Fruit fly (Drosophila melanogaster) whole organism, embryonic: Measurements from ENCODE around the gene CG7342.

ENCODE experiments used
- Atf-2 ChIP-seq: fragments of 200-800 bp; sonication (Bioruptor generic); optimal IDR thresholded peaks from 2 replicates; lab custom pipeline; 2016; ENCODE audit warnings: missing biosample characterization, missing genetic modification characterization
- BtbVII ChIP-seq: fragments of 200-800 bp; sonication (Bioruptor generic); optimal IDR thresholded peaks from 3 replicates; lab custom pipeline; 2017; ENCODE audit warnings: missing biosample characterization, mild to moderate bottlenecking, missing genetic modification characterization
- CG10209 ChIP-seq: fragments of 200-800 bp; sonication (Bioruptor generic); optimal IDR thresholded peaks from 3 replicates; lab custom pipeline; 2017; ENCODE audit warnings: missing biosample characterization, mild to moderate bottlenecking, missing genetic modification characterization, missing genetic modification reagents
- CG10366 ChIP-seq: fragments of 200-800 bp; sonication (Bioruptor generic); IDR thresholded peaks from 2 replicates; pipeline ENCODE4 v1.3.6; 2022; ENCODE audit warnings: missing biosample characterization, missing genetic modification characterization
- CG10462 ChIP-seq: fragments of 200-800 bp; sonication (Bioruptor generic); optimal IDR thresholded peaks from 2 replicates; lab custom pipeline; 2016; ENCODE audit warnings: missing biosample characterization, missing genetic modification characterization
- CG10979 ChIP-seq: fragments of 200-800 bp; sonication (Bioruptor generic); optimal IDR thresholded peaks from 2 replicates; lab custom pipeline; 2018; ENCODE audit warnings: missing biosample characterization, mild to moderate bottlenecking, missing genetic modification characterization, moderate library complexity
- CG12299 ChIP-seq: fragments of 200-800 bp; sonication (Bioruptor generic); optimal IDR thresholded peaks from 2 replicates; lab custom pipeline; 2018; ENCODE audit warnings: missing biosample characterization, mild to moderate bottlenecking, missing genetic modification characterization
- CG12659 ChIP-seq: fragments of 200-800 bp; sonication (Bioruptor generic); optimal IDR thresholded peaks from 3 replicates; lab custom pipeline; 2017; ENCODE audit warnings: mild to moderate bottlenecking, missing biosample characterization, missing genetic modification reagents, missing genetic modification characterization
- CG14014 ChIP-seq: fragments of 200-800 bp; sonication (Bioruptor generic); IDR thresholded peaks from 2 replicates; pipeline ENCODE4 v1.3.6; 2022; ENCODE audit warnings: missing biosample characterization, missing genetic modification characterization
- CG14441 ChIP-seq: fragments of 200-800 bp; sonication (Bioruptor generic); IDR thresholded peaks from 2 replicates; pipeline ENCODE4 v1.3.6; 2022; ENCODE audit warnings: missing biosample characterization, missing genetic modification characterization
- CG17359 ChIP-seq: fragments of 200-800 bp; sonication (Bioruptor generic); optimal IDR thresholded peaks from 3 replicates; lab custom pipeline; 2018; ENCODE audit warnings: missing biosample characterization, mild to moderate bottlenecking, missing genetic modification characterization, moderate library complexity
- CG17568 ChIP-seq: fragments of 200-800 bp; sonication (Bioruptor generic); optimal IDR thresholded peaks from 2 replicates; lab custom pipeline; 2018; ENCODE audit warnings: missing biosample characterization, mild to moderate bottlenecking, missing genetic modification characterization, moderate library complexity
- CG18619 ChIP-seq: fragments of 200-800 bp; sonication (Bioruptor generic); optimal IDR thresholded peaks from 3 replicates; lab custom pipeline; 2017; ENCODE audit warnings: missing biosample characterization, mild to moderate bottlenecking, missing genetic modification characterization
- CG31388 ChIP-seq: fragments of 200-800 bp; sonication (Bioruptor generic); optimal IDR thresholded peaks from 2 replicates; lab custom pipeline; 2016; ENCODE audit warnings: missing biosample characterization, missing genetic modification characterization
- CG32767 ChIP-seq: fragments of 200-800 bp; sonication (Bioruptor generic); IDR thresholded peaks from 2 replicates; pipeline ENCODE4 v1.3.6; 2022; ENCODE audit warnings: missing biosample characterization, missing genetic modification characterization
- CG43689 ChIP-seq: fragments of 200-800 bp; sonication (Bioruptor generic); IDR thresholded peaks from 2 replicates; pipeline ENCODE4 v1.3.6; 2022; ENCODE audit warnings: missing biosample characterization, missing genetic modification characterization
- CG4617 ChIP-seq: fragments of 200-800 bp; sonication (Bioruptor generic); optimal IDR thresholded peaks from 3 replicates; lab custom pipeline; 2016; ENCODE audit warnings: missing biosample characterization, missing genetic modification characterization, borderline replicate concordance
- CG5953 ChIP-seq: fragments of 200-800 bp; sonication (Bioruptor generic); IDR thresholded peaks from 2 replicates; pipeline ENCODE4 v1.3.6; 2022; ENCODE audit warnings: missing biosample characterization, missing genetic modification characterization
- CG8924 ChIP-seq: fragments of 200-800 bp; optimal IDR thresholded peaks from 3 replicates; lab custom pipeline; 2019; ENCODE audit warnings: missing biosample characterization, mild to moderate bottlenecking, missing genetic modification characterization, moderate library complexity
- HLH4C ChIP-seq: fragments of 200-800 bp; sonication (Bioruptor generic); IDR thresholded peaks from 3 replicates; pipeline ENCODE4 v1.3.6; 2022; ENCODE audit warnings: missing biosample characterization, missing genetic modification characterization; ENCODE audit not compliant: partially characterized antibody
- Hr51 ChIP-seq, 2 experiments: fragments of 200-800 bp; sonication (Bioruptor generic); optimal IDR thresholded peaks; 2 replicates in 1 of 2; 3 replicates in 1 of 2; lab custom pipeline; 2016 to 2018; ENCODE audit warnings: missing biosample characterization in 2 of 2, missing genetic modification characterization in 2 of 2, mild to moderate bottlenecking in 1 of 2, moderate library complexity in 1 of 2
- Lim3 ChIP-seq: fragments of 200-800 bp; sonication (Bioruptor generic); IDR thresholded peaks from 2 replicates; pipeline ENCODE4 v1.3.6; 2022; ENCODE audit warnings: missing biosample characterization, missing genetic modification characterization
- Lpt ChIP-seq: fragments of >200 bp; optimal IDR thresholded peaks from 2 replicates; lab custom pipeline; 2018; ENCODE audit warnings: missing biosample characterization, missing genetic modification characterization
- NfI ChIP-seq: fragments of 200-800 bp; sonication (Bioruptor generic); optimal IDR thresholded peaks from 3 replicates; lab custom pipeline; 2018; ENCODE audit warnings: missing biosample characterization, mild to moderate bottlenecking, missing genetic modification characterization, moderate library complexity
- Sox102F ChIP-seq: fragments of 200-800 bp; sonication (Bioruptor generic); optimal IDR thresholded peaks from 2 replicates; lab custom pipeline; 2018; ENCODE audit warnings: missing biosample characterization, mild to moderate bottlenecking, missing genetic modification characterization, moderate library complexity
- abd-A ChIP-seq: fragments of 200-800 bp; sonication (Bioruptor generic); optimal IDR thresholded peaks from 3 replicates; lab custom pipeline; 2019; ENCODE audit warnings: missing biosample characterization, mild to moderate bottlenecking, missing genetic modification characterization, moderate library complexity
- bcd ChIP-seq: fragments of 200-800 bp; sonication (Bioruptor generic); optimal IDR thresholded peaks from 2 replicates; lab custom pipeline; 2017; ENCODE audit warnings: missing biosample characterization, mild to moderate bottlenecking, missing genetic modification characterization
- caup ChIP-seq: fragments of 200-800 bp; sonication (Bioruptor generic); optimal IDR thresholded peaks from 3 replicates; lab custom pipeline; 2017; ENCODE audit warnings: missing biosample characterization, mild to moderate bottlenecking, missing genetic modification characterization, moderate library complexity; ENCODE audit not compliant: severe bottlenecking
- crc ChIP-seq: fragments of 200-800 bp; sonication (Bioruptor generic); optimal IDR thresholded peaks from 2 replicates; lab custom pipeline; 2016; ENCODE audit warnings: missing biosample characterization, missing genetic modification characterization
- croc ChIP-seq: fragments of 200-800 bp; sonication (Bioruptor generic); conservative IDR thresholded peaks from 3 replicates; pipeline ENCODE4 v1.3.6; 2022; ENCODE audit warnings: missing biosample characterization, missing genetic modification characterization
- cwo ChIP-seq: fragments of 200-800 bp; sonication (Bioruptor generic); optimal IDR thresholded peaks from 3 replicates; lab custom pipeline; 2017; ENCODE audit warnings: missing biosample characterization, missing genetic modification characterization, mild to moderate bottlenecking, moderate library complexity, missing genetic modification reagents
- gce ChIP-seq: fragments of 200-800 bp; sonication (Bioruptor generic); IDR thresholded peaks from 3 replicates; pipeline ENCODE4 v1.3.6; 2022; ENCODE audit warnings: missing biosample characterization, missing genetic modification characterization
- hbn ChIP-seq: fragments of 200-800 bp; sonication (Bioruptor generic); IDR thresholded peaks from 2 replicates; pipeline ENCODE4 v1.3.6; 2022; ENCODE audit warnings: missing biosample characterization, missing genetic modification characterization; ENCODE audit not compliant: partially characterized antibody
- kay ChIP-seq: fragments of 200-800 bp; sonication (Bioruptor generic); optimal IDR thresholded peaks from 2 replicates; lab custom pipeline; 2016; ENCODE audit warnings: missing biosample characterization, missing genetic modification characterization
- ken ChIP-seq: fragments of 200-800 bp; sonication (Bioruptor generic); IDR thresholded peaks from 3 replicates; pipeline ENCODE4 v1.3.6; 2022; ENCODE audit warnings: missing biosample characterization, missing genetic modification characterization
- knrl ChIP-seq: fragments of 200-800 bp; sonication (Bioruptor generic); IDR thresholded peaks from 3 replicates; pipeline ENCODE4 v1.3.6; 2022; ENCODE audit warnings: missing biosample characterization, missing genetic modification characterization; ENCODE audit not compliant: partially characterized antibody
- lab ChIP-seq: fragments of 200-800 bp; sonication (Bioruptor generic); optimal IDR thresholded peaks from 3 replicates; lab custom pipeline; 2017; ENCODE audit warnings: missing biosample characterization, missing genetic modification characterization, mild to moderate bottlenecking, moderate library complexity, missing genetic modification reagents
- lov ChIP-seq, 2 experiments: fragments of 200-800 bp in 1 of 2; fragments of >200 bp in 1 of 2; sonication (Bioruptor generic) in 1 of 2; IDR thresholded peaks in 1 of 2; optimal IDR thresholded peaks in 1 of 2; 2 replicates in 1 of 2; 3 replicates in 1 of 2; pipeline versions ENCODE4 v1.3.6 to Lab custom; 2017 to 2022; ENCODE audit warnings: missing biosample characterization in 1 of 2, missing genetic modification characterization in 1 of 2
- nau ChIP-seq: fragments of 200-800 bp; sonication (Bioruptor generic); optimal IDR thresholded peaks from 3 replicates; lab custom pipeline; 2017; ENCODE audit warnings: missing biosample characterization, mild to moderate bottlenecking, missing genetic modification characterization, missing genetic modification reagents
- otp ChIP-seq: fragments of 200-800 bp; sonication (Bioruptor generic); IDR thresholded peaks from 3 replicates; pipeline ENCODE4, ENCODE4 v1.3.6; 2022; ENCODE audit warnings: missing biosample characterization, missing genetic modification characterization
- prd ChIP-seq, 3 experiments: fragments of >200 bp in 2 of 3; fragments of 200-800 bp in 1 of 3; sonication (Bioruptor generic) in 1 of 3; optimal IDR thresholded peaks in 2 of 3; IDR thresholded peaks in 1 of 3; 2 replicates in 2 of 3; 3 replicates in 1 of 3; pipeline versions ENCODE4 v1.3.6 to Lab custom; 2017 to 2022; ENCODE audit warnings: missing biosample characterization in 1 of 3, missing genetic modification characterization in 1 of 3
- repo ChIP-seq: fragments of 200-800 bp; sonication (Bioruptor generic); optimal IDR thresholded peaks from 2 replicates; lab custom pipeline; 2016; ENCODE audit warnings: missing biosample characterization, missing genetic modification characterization
- run ChIP-seq: fragments of 200-800 bp; sonication (Bioruptor generic); optimal IDR thresholded peaks from 3 replicates; lab custom pipeline; 2018; ENCODE audit warnings: missing biosample characterization, mild to moderate bottlenecking, missing genetic modification characterization
- sug ChIP-seq: fragments of 200-800 bp; optimal IDR thresholded peaks from 2 replicates; lab custom pipeline; 2019; ENCODE audit warnings: missing biosample characterization, mild to moderate bottlenecking, missing genetic modification characterization, moderate library complexity
- trh ChIP-seq: fragments of 200-800 bp; sonication (Bioruptor generic); optimal IDR thresholded peaks from 2 replicates; lab custom pipeline; 2016; ENCODE audit warnings: missing biosample characterization, missing genetic modification characterization
- tup ChIP-seq: fragments of 200-800 bp; sonication (Bioruptor generic); optimal IDR thresholded peaks from 2 replicates; lab custom pipeline; 2016; ENCODE audit warnings: missing biosample characterization, mild to moderate bottlenecking, missing genetic modification characterization, moderate library complexity
- unpg ChIP-seq: fragments of 200-800 bp; sonication (Bioruptor generic); optimal IDR thresholded peaks from 3 replicates; lab custom pipeline; 2018; ENCODE audit warnings: missing biosample characterization, mild to moderate bottlenecking, missing genetic modification characterization, moderate library complexity
- z ChIP-seq: fragments of 200-800 bp; sonication (Bioruptor generic); IDR thresholded peaks from 3 replicates; pipeline ENCODE4 v1.3.6; 2022; ENCODE audit warnings: missing biosample characterization, missing genetic modification characterization

CG7342 gene

dm6 chr3R:19623606-19624005 is 20.4 kb downstream of the CG7342 start (continued):
- TF ChIP-seq knrl (GFP tag; lab: Robert Waterston, UW) (no peak), repo (GFP tag; lab: Kevin White, UChicago) (peak; percentile 59), ken (peak; percentile 69), CG43689 (GFP tag; lab: Robert Waterston, UW) (peak; percentile 40), CG14014 (GFP tag; lab: Robert Waterston, UW) (peak; percentile 68), CG18619 (GFP tag; lab: Kevin White, UChicago) (no peak), CG8924 (tag; lab: Kevin White, UChicago) (peak; percentile 19), hbn (GFP tag; lab: Robert Waterston, UW) (no peak), gce (GFP tag; lab: Robert Waterston, UW) (0 out of 3 replicates have a peak, but pooled peaks have one; percentile 21), CG14441 (GFP tag; lab: Robert Waterston, UW) (peak; percentile 67), BtbVII (GFP tag; lab: Kevin White, UChicago) (no peak), CG12299 (tag; lab: Kevin White, UChicago) (no peak), Hr51 (GFP tag; optimal IDR thresholded peaks at IDR 0.05; lab: Kevin White, UChicago) (peak in 1 of 2 experiments; percentile 61), kay (no peak), CG17359 (peak; percentile 60), prd (optimal IDR thresholded peaks at IDR 0.05; lab: Kevin White, UChicago) (no peak), prd (GFP tag; IDR thresholded peaks at IDR 0.05; lab: Robert Waterston, UW) (peak; percentile 68), CG10979 (tag; lab: Kevin White, UChicago) (peak; percentile 56), croc (GFP tag; lab: Robert Waterston, UW) (peak; percentile 45; the same call in 2 of the 3 replicates), otp (GFP tag; lab: Robert Waterston, UW) (0 out of 3 replicates have a peak, but pooled peaks have one; percentile 41), caup (GFP tag; lab: Kevin White, UChicago) (peak; percentile 43), Lpt (no peak), Lim3 (GFP tag; lab: Robert Waterston, UW) (0 out of 2 replicates have a peak, but pooled peaks have one; percentile 28), CG10366 (GFP tag; lab: Robert Waterston, UW) (peak; percentile 65), bcd (peak; percentile 48), run (no peak), Sox102F (GFP tag; lab: Kevin White, UChicago) (peak; percentile 73), lov (optimal IDR thresholded peaks at IDR 0.05; lab: Kevin White, UChicago) (no peak), lov (GFP tag; IDR thresholded peaks at IDR 0.05; lab: Robert Waterston, UW) (0 out of 3 replicates have a peak, but pooled peaks have one; percentile 33), CG17568 (peak; percentile 10), abd-A (tag; lab: Kevin White, UChicago) (no peak), cwo (GFP tag; lab: Kevin White, UChicago) (peak; percentile 10), CG4617 (GFP tag; lab: Kevin White, UChicago) (no peak), NfI (GFP tag; lab: Kevin White, UChicago) (peak; percentile 15), HLH4C (no peak), sug (tag; lab: Kevin White, UChicago) (no peak), tup (no peak), CG10462 (GFP tag; lab: Kevin White, UChicago) (peak; percentile 29), crc (GFP tag; lab: Kevin White, UChicago) (peak; percentile 13), lab (GFP tag; lab: Kevin White, UChicago) (peak; percentile 55), z (GFP tag; lab: Robert Waterston, UW) (no peak), CG10209 (GFP tag; lab: Kevin White, UChicago) (peak; percentile 34), nau (peak; percentile 56), CG31388 (GFP tag; lab: Kevin White, UChicago) (peak; percentile 28), Atf-2 (GFP tag; lab: Kevin White, UChicago) (peak; percentile 53), CG12659 (peak; percentile 33), CG5953 (GFP tag; lab: Robert Waterston, UW) (no peak), CG32767 (no peak), unpg (GFP tag; lab: Kevin White, UChicago) (peak; percentile 68), trh (GFP tag; lab: Kevin White, UChicago) (peak; percentile 19)
